Worm (Caenorhabditis elegans) whole organism, young adult: ENCODE data around the gene srbc-41.

Experiments
- B0035.1 ChIP-seq: sonication (generic microtip); optimal IDR thresholded peaks from 2 replicates; lab custom pipeline; 2016; ENCODE audit warnings: missing genetic modification characterization, mild to moderate bottlenecking, missing compliant biosample characterization, missing genotype, missing genetic modification reagents
- F10E7.11 ChIP-seq: sonication (generic microtip); optimal IDR thresholded peaks from 2 replicates; lab custom pipeline; 2017; ENCODE audit warnings: mild to moderate bottlenecking, missing genetic modification characterization, moderate library complexity, missing compliant biosample characterization
- F22D6.2 ChIP-seq: sonication (generic microtip); optimal IDR thresholded peaks from 2 replicates; lab custom pipeline; 2016; ENCODE audit warnings: mild to moderate bottlenecking, missing genetic modification characterization, missing compliant biosample characterization
- F57C9.4 ChIP-seq: sonication (generic microtip); optimal IDR thresholded peaks from 2 replicates; lab custom pipeline; 2017; ENCODE audit warnings: mild to moderate bottlenecking, missing genetic modification characterization, missing compliant biosample characterization
- Y53F4B.3 ChIP-seq: fragments of 200-800 bp; sonication (Bioruptor generic); IDR thresholded peaks from 2 replicates; pipeline ENCODE4 v1.3.6; 2022; ENCODE audit warnings: missing genetic modification reagents, missing genetic modification characterization, missing compliant biosample characterization
- ZK185.1 ChIP-seq: sonication (generic microtip); optimal IDR thresholded peaks from 2 replicates; lab custom pipeline; 2016; ENCODE audit warnings: mild to moderate bottlenecking, missing genetic modification characterization, missing compliant biosample characterization; ENCODE audit not compliant: poor library complexity, severe bottlenecking
- aptf-2 ChIP-seq: fragments of 200-800 bp; sonication (Bioruptor generic); conservative IDR thresholded peaks from 2 replicates; pipeline ENCODE4 v1.3.6; 2022; ENCODE audit warnings: missing genetic modification reagents, missing genetic modification characterization, missing compliant biosample characterization
- aptf-3 ChIP-seq: fragments of 200-800 bp; sonication (Bioruptor generic); IDR thresholded peaks from 2 replicates; pipeline ENCODE4 v1.3.6; 2022; ENCODE audit warnings: missing genetic modification characterization, missing compliant biosample characterization
- atf-7 ChIP-seq: sonication (generic microtip); optimal IDR thresholded peaks from 2 replicates; lab custom pipeline; 2017; ENCODE audit warnings: mild to moderate bottlenecking, missing genetic modification characterization, missing compliant biosample characterization
- athp-1 ChIP-seq: sonication (generic microtip); optimal IDR thresholded peaks from 2 replicates; lab custom pipeline; 2017; ENCODE audit warnings: mild to moderate bottlenecking, missing genetic modification characterization, missing compliant biosample characterization
- cebp-1 ChIP-seq, 2 experiments: fragments of 200-800 bp in 1 of 2; sonication (Bioruptor generic) in 1 of 2; sonication (generic microtip) in 1 of 2; IDR thresholded peaks in 1 of 2; optimal IDR thresholded peaks in 1 of 2; 2 replicates each; pipeline versions ENCODE4 v1.3.6 to Lab custom; 2017 to 2022; ENCODE audit warnings: missing compliant biosample characterization in 2 of 2, missing genetic modification characterization in 2 of 2, mild to moderate bottlenecking in 1 of 2, missing genetic modification reagents in 1 of 2, moderate library complexity in 1 of 2
- cebp-2 ChIP-seq: fragments of 200-800 bp; sonication (Bioruptor generic); IDR thresholded peaks from 2 replicates; pipeline ENCODE4 v1.3.6; 2022; ENCODE audit warnings: missing genetic modification characterization, missing compliant biosample characterization
- ceh-100 ChIP-seq: fragments of 200-800 bp; sonication (Bioruptor generic); IDR thresholded peaks from 2 replicates; pipeline ENCODE4 v1.3.6; 2022; ENCODE audit warnings: missing genetic modification reagents, missing genetic modification characterization, missing compliant biosample characterization
- ceh-40 ChIP-seq: fragments of 200-800 bp; sonication (Bioruptor generic); IDR thresholded peaks from 2 replicates; pipeline ENCODE4 v1.3.6; 2022; ENCODE audit warnings: missing genetic modification characterization, missing compliant biosample characterization
- ceh-91 ChIP-seq: fragments of 200-800 bp; sonication (Bioruptor generic); IDR thresholded peaks from 2 replicates; pipeline ENCODE4 v1.3.6; 2022; ENCODE audit warnings: missing genetic modification reagents, missing genetic modification characterization, missing compliant biosample characterization
- efl-1 ChIP-seq: fragments of 150-350 bp; optimal IDR thresholded peaks from 2 replicates; lab custom pipeline; 2014; ENCODE audit warnings: missing biosample characterization, missing genetic modification reagents, missing genetic modification characterization
- ekl-4 ChIP-seq: fragments of 200-800 bp; sonication (Bioruptor generic); IDR thresholded peaks from 2 replicates; pipeline ENCODE4 v1.3.6; 2022; ENCODE audit warnings: missing genetic modification reagents, missing genetic modification characterization, missing compliant biosample characterization
- ets-4 ChIP-seq: fragments of 200-800 bp; sonication (Bioruptor generic); optimal IDR thresholded peaks from 2 replicates; lab custom pipeline; 2018; ENCODE audit warnings: mild to moderate bottlenecking, missing genetic modification characterization, missing compliant biosample characterization
- fkh-3 ChIP-seq: sonication (generic microtip); optimal IDR thresholded peaks from 2 replicates; lab custom pipeline; 2016; ENCODE audit warnings: mild to moderate bottlenecking, missing genetic modification characterization, missing compliant biosample characterization
- lin-26 ChIP-seq: fragments of 200-800 bp; sonication (Bioruptor generic); IDR thresholded peaks from 2 replicates; pipeline ENCODE4 v1.3.6; 2022; ENCODE audit warnings: missing genetic modification reagents, missing genetic modification characterization, missing compliant biosample characterization
- madf-3 ChIP-seq: fragments of 200-800 bp; sonication (Bioruptor generic); IDR thresholded peaks from 2 replicates; pipeline ENCODE4 v1.3.6; 2022; ENCODE audit warnings: missing genetic modification reagents, missing genetic modification characterization, missing compliant biosample characterization
- mel-28 ChIP-seq: sonication (generic microtip); optimal IDR thresholded peaks from 2 replicates; lab custom pipeline; 2016; ENCODE audit warnings: borderline replicate concordance, mild to moderate bottlenecking, missing genetic modification characterization, missing compliant biosample characterization
- nfya-1 ChIP-seq: sonication (generic microtip); optimal IDR thresholded peaks from 2 replicates; lab custom pipeline; 2017; ENCODE audit warnings: antibody characterized with exemption, missing compliant biosample characterization, missing genetic modification characterization, borderline replicate concordance; ENCODE audit not compliant: insufficient read depth
- nfya-2 ChIP-seq: fragments of 200-800 bp; sonication (Bioruptor generic); IDR thresholded peaks from 2 replicates; pipeline ENCODE4 v1.3.6; 2022; ENCODE audit warnings: missing genetic modification reagents, missing genetic modification characterization, missing compliant biosample characterization
- nfyb-1 ChIP-seq: fragments of 200-800 bp; sonication (Bioruptor generic); IDR thresholded peaks from 2 replicates; pipeline ENCODE4 v1.3.6; 2022; ENCODE audit warnings: missing genetic modification reagents, missing genetic modification characterization, missing compliant biosample characterization
- repo-1 ChIP-seq: sonication (generic microtip); optimal IDR thresholded peaks from 2 replicates; lab custom pipeline; 2017; ENCODE audit warnings: mild to moderate bottlenecking, missing genetic modification characterization, missing compliant biosample characterization
- rpc-1 ChIP-seq, 2 experiments: fragments of 150-350 bp in 1 of 2; sonication (generic microtip) in 1 of 2; optimal IDR thresholded peaks; 2 replicates each; lab custom pipeline; 2014 to 2018; ENCODE audit warnings: missing biosample characterization in 1 of 2, missing genetic modification characterization in 1 of 2, missing genetic modification reagents in 1 of 2, missing genotype in 1 of 2
- snpc-3.4 ChIP-seq: sonication (generic microtip); optimal IDR thresholded peaks from 2 replicates; lab custom pipeline; 2017; ENCODE audit warnings: missing genetic modification characterization, mild to moderate bottlenecking, missing compliant biosample characterization, antibody characterized with exemption, moderate library complexity, missing genotype, missing genetic modification reagents
- xnd-1 ChIP-seq: sonication (generic microtip); optimal IDR thresholded peaks from 2 replicates; lab custom pipeline; 2016; ENCODE audit warnings: missing genotype, missing genetic modification reagents, missing genetic modification characterization, missing compliant biosample characterization
- ztf-18 ChIP-seq: sonication (generic microtip); optimal IDR thresholded peaks from 2 replicates; lab custom pipeline; 2016; ENCODE audit warnings: missing genotype, mild to moderate bottlenecking, missing genetic modification characterization, missing compliant biosample characterization
- ztf-25 ChIP-seq: fragments of 200-800 bp; sonication (Bioruptor generic); IDR thresholded peaks from 2 replicates; pipeline ENCODE4 v1.3.6; 2022; ENCODE audit warnings: missing genetic modification reagents, missing genetic modification characterization, missing compliant biosample characterization
- ztf-28 ChIP-seq: fragments of 200-800 bp; sonication (Bioruptor generic); IDR thresholded peaks from 2 replicates; pipeline ENCODE4 v1.3.6; 2022; ENCODE audit warnings: missing genetic modification reagents, missing genetic modification characterization, missing compliant biosample characterization

srbc-41 gene

DNA sequence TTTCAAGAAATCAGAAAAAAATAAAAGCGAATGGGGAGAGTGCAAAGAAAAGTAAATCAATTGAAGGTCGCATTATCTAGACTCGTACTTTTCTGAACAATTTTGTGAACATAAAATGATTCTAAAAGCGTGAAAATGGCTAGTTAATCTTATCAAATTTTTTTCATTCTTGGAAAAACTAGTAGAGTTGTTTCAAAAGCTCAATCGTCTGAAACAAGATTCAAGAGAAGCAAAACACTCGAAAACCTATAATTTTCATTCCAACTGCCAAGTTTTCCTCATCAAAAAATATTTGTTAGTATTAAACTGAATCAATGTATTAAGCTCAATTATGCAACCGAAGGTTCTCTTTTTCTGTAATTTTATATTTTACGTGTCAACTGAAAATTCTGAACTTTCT lies 33.4 kb upstream of the srbc-41 start, which contains the start of gene irld-45:
irld-45 (plus strand) TSS at position 301 of the 400 bp plus-strand sequence.
- no peak for TF ChIP-seq ZK185.1 (tag; lab: Kevin White, UChicago)
- TF ChIP-seq ceh-91: no peak
- TF ChIP-seq aptf-2 (GFP tag; lab: Robert Waterston, UW): no peak
- TF ChIP-seq snpc-3.4 (tag; lab: Kevin White, UChicago): no peak
- TF ChIP-seq Y53F4B.3 (GFP tag; lab: Robert Waterston, UW): no peak
- TF ChIP-seq madf-3 (GFP tag; lab: Robert Waterston, UW): no peak
- no peak for TF ChIP-seq athp-1
- TF ChIP-seq aptf-3 (GFP tag; lab: Robert Waterston, UW): no peak
- TF ChIP-seq fkh-3 (tag; lab: Kevin White, UChicago): no peak
- TF ChIP-seq ztf-25 (GFP tag; lab: Robert Waterston, UW): no peak
- TF ChIP-seq cebp-1 (GFP tag; IDR thresholded peaks at IDR 0.05; lab: Robert Waterston, UW): no peak
- no peak for TF ChIP-seq cebp-1 (tag; optimal IDR thresholded peaks at IDR 0.05; lab: Kevin White, UChicago)
- no peak for TF ChIP-seq ztf-18 (tag; lab: Kevin White, UChicago)
- no peak for TF ChIP-seq efl-1

DNA sequence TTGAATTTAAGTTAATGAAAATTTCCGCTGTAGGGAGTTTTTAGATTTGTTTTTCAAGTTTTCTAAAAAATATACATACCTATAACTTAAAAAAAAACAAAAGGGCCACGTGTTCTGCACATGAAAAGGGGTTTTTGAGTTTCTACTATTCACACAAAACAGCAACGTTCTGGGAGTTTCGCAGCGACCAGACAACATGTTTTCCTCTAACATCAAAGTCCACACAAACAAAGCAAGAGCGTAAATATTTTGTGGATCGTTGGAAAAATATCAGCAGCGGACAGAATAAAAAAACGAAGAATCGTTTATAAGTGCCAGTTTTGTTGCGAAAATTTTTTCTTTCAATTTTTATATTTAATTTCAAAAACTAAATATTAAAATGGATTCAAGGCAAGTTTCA lies 29.3 kb upstream of the srbc-41 start, which contains the start of gene alh-2:
alh-2 (plus strand) TSS at position 284 of the 400 bp plus-strand sequence.
- TF ChIP-seq ekl-4 (no peak), madf-3 (GFP tag; lab: Robert Waterston, UW) (no peak), lin-26 (GFP tag; lab: Robert Waterston, UW) (no peak), efl-1 (no peak), atf-7 (tag; lab: Kevin White, UChicago) (no peak), cebp-2 (GFP tag; lab: Robert Waterston, UW) (no peak), F57C9.4 (tag; lab: Kevin White, UChicago) (no peak)

DNA sequence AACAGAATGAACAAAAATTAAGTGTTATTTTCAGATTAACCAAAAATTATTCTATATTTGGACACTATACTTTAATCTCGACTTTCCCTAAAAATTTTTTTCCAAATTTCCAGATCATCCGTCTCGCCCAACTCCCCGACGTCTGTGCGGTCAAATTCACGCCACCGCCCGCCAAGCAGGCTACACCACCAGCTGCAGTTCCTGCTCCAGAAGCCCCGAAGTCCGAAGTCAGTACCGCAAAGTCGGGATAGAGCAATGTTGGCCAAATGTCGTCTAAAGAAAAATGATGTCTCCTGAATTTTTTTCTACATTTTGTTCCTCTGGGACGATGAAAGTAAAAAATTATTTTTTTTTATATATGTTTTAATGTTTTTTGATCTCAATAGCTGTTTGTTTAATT lies 28.1 kb upstream of the srbc-41 start:
- no peak for TF ChIP-seq nfya-1
- 0 out of 2 replicates have a peak, but pooled peaks have one; percentile 55 for TF ChIP-seq nfya-2

DNA sequence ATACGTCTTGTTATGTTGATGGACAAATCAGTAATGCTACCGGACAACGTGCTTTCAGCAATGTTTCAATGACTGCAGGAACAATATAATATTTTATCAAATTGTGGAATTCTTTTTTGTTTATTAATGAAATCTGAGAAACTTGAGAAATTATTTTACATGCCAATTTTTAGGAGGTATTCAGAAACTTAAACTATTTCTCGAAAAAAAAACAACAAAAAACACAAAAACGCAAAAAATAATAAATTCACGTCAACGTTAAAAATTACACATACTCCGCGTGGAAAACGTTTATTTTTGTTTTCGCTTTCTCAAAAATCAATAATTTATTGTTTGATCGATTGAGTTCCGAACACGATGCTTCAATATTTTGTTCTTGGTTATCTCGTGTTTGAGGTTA lies 27.6 kb upstream of the srbc-41 start, which contains the start of gene Y46H3D.1:
Y46H3D.1 (plus strand) TSS at position 301 of the 400 bp plus-strand sequence.
- TF ChIP-seq ceh-100 (GFP tag; lab: Robert Waterston, UW) (no peak), B0035.1 (tag; lab: Kevin White, UChicago) (no peak)
- TF ChIP-seq, all 124 proteins: peak for 0

DNA sequence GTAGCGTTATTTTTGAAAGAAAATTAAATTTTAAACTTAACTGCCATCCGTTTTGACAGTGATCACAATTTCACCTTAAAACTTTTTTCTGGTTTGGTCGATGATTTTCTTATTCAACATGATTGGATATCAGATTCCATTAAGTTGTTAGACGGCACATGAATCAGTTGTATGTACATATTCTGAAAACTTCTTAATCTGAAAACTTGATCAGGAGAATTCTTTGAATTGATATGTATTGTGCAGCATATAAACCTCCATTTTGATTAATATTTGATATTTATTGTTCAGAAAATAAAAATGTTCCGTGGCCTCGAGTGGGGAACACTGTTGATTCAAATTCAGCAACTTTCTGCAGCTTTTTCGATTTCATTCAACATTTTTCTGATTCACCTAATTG lies 25.4 kb upstream of the srbc-41 start, which contains the start of gene str-221:
str-221 (plus strand) TSS at position 301 of the 400 bp plus-strand sequence.
- TF ChIP-seq ets-4 (GFP tag; lab: Kevin White, UChicago) (no peak), nfyb-1 (GFP tag; lab: Robert Waterston, UW) (no peak), F10E7.11 (tag; lab: Kevin White, UChicago) (no peak), rpc-1 (optimal IDR thresholded peaks at IDR 0.05; lab: Kevin White, UChicago) (no peak), rpc-1 (tag; optimal IDR thresholded peaks at IDR 0.05; lab: Kevin White, UChicago) (no peak), mel-28 (tag; lab: Kevin White, UChicago) (no peak), ztf-28 (GFP tag; lab: Robert Waterston, UW) (no peak), xnd-1 (tag; lab: Kevin White, UChicago) (no peak), aptf-3 (GFP tag; lab: Robert Waterston, UW) (no peak), repo-1 (tag; lab: Kevin White, UChicago) (no peak), F22D6.2 (tag; lab: Kevin White, UChicago) (no peak), ceh-40 (GFP tag; lab: Robert Waterston, UW) (no peak), lin-26 (GFP tag; lab: Robert Waterston, UW) (no peak)
- TF ChIP-seq, all 124 proteins: peak for 0
